Worm (Caenorhabditis elegans) whole organism, L1 larva: ENCODE results near the gene C01G5.4.

Source experiments
- aly-2 ChIP-seq: fragments of 150-350 bp; optimal IDR thresholded peaks from 2 replicates; lab custom pipeline; 2014; ENCODE audit warnings: missing biosample characterization, missing genetic modification characterization
- ama-1 ChIP-seq: fragments of 150-350 bp; optimal IDR thresholded peaks from 2 replicates; lab custom pipeline; 2014
- egl-27 ChIP-seq, 2 experiments: fragments of 150-350 bp in 1 of 2; sonication (generic microtip); optimal IDR thresholded peaks; 3 replicates each; lab custom pipeline; 2017 to 2018; ENCODE audit warnings: missing biosample characterization in 2 of 2, missing genetic modification characterization in 2 of 2, missing genetic modification reagents in 2 of 2
- mab-9 ChIP-seq: fragments of 200-800 bp; sonication (Bioruptor generic); IDR thresholded peaks from 2 replicates; pipeline ENCODE4 v1.3.6; 2022; ENCODE audit warnings: missing genetic modification reagents, missing genetic modification characterization, missing compliant biosample characterization
- mep-1 ChIP-seq: fragments of 150-350 bp; optimal IDR thresholded peaks from 2 replicates; lab custom pipeline; 2014; ENCODE audit warnings: missing biosample characterization, missing genetic modification characterization
- ztf-11 ChIP-seq, 2 experiments: sonication (generic microtip); optimal IDR thresholded peaks; 2 replicates each; lab custom pipeline; 2016 to 2017; ENCODE audit warnings: missing genetic modification characterization in 2 of 2, missing biosample characterization in 1 of 2, missing compliant biosample characterization in 1 of 2

- no peak for TF ChIP-seq ztf-11 (tag; optimal IDR thresholded peaks at IDR 0.05; lab: Kevin White, UChicago)
- TF ChIP-seq ama-1 (lab: Kevin White, UChicago) = no peak
- TF ChIP-seq mab-9 = no peak
- TF ChIP-seq aly-2 (tag; lab: Kevin White, UChicago) = no peak
- TF ChIP-seq egl-27 (tag; optimal IDR thresholded peaks at IDR 0.05; lab: Kevin White, UChicago) = no peak
- TF ChIP-seq mep-1 (tag; lab: Kevin White, UChicago) = no peak
These were observed 7.8 kb upstream of the C01G5.4 start for ce11 chrIV:6523773-6524172.
